Fruit fly (Drosophila melanogaster): ENCODE measurements around the gene Mesh1.

Gene Mesh1

DNA sequence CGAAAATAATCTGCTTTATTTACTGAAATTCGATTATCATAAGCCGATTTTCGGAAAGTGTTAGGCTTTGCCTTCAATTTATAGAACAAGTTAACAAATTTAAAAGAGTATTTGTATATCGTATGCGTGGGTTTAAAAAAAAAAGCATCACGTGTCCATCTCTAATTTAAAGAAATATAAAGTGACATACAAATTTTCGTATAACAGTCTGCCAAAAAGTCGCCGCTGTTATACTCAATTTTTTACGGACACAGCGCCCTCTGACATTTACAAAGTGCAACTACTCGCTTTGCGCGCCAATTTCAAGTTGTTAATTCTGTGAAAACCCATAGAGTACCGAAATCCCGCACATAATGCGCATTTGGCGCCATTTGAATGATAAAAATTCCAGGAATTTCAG lies 49.1 kb upstream of the Mesh1 start (continued):
- TF ChIP-seq sob (GFP tag; IDR thresholded peaks at IDR 0.05), result peak; percentile 58
- TF ChIP-seq rib (GFP tag; IDR thresholded peaks at IDR 0.05), result peak; percentile 55; the same call in 1 of the 2 replicates
- TF ChIP-seq nmo (GFP tag; optimal IDR thresholded peaks at IDR 0.05), result peak; percentile 11
- peak; percentile 52 for TF ChIP-seq CG17328 (GFP tag; IDR thresholded peaks at IDR 0.05)
- TF ChIP-seq CG16863 (GFP tag; optimal IDR thresholded peaks at IDR 0.05), result peak; percentile 23
- TF ChIP-seq H15 (GFP tag; IDR thresholded peaks at IDR 0.05), result peak; percentile 47; the same call in 1 of the 3 replicates
- TF ChIP-seq Hsf (GFP tag; optimal IDR thresholded peaks at IDR 0.05), result peak; percentile 13
- TF ChIP-seq oc (tag; optimal IDR thresholded peaks at IDR 0.05), result peak; percentile 57
- peak; percentile 26 for TF ChIP-seq Ets97D (GFP tag; optimal IDR thresholded peaks at IDR 0.05)
- no peak for TF ChIP-seq Sox102F (GFP tag; optimal IDR thresholded peaks at IDR 0.05)
- peak in 1 of 2 experiments; percentile 5 for TF ChIP-seq insv (GFP tag; optimal IDR thresholded peaks at IDR 0.05)
- TF ChIP-seq wek (GFP tag; optimal IDR thresholded peaks at IDR 0.05), result no peak
- TF ChIP-seq sqz (GFP tag; optimal IDR thresholded peaks at IDR 0.05), result peak; percentile 92
- TF ChIP-seq so (GFP tag; IDR thresholded peaks at IDR 0.05), result peak; percentile 29; the same call in 1 of the 3 replicates
- peak; percentile 79 for TF ChIP-seq CG2129 (GFP tag; IDR thresholded peaks at IDR 0.05; ENCODE audit: partially characterized antibody)
- TF ChIP-seq CTCF (GFP tag; optimal IDR thresholded peaks at IDR 0.05), result peak; percentile 98
- no peak for TF ChIP-seq z (GFP tag; IDR thresholded peaks at IDR 0.05)
- TF ChIP-seq onecut (GFP tag; IDR thresholded peaks at IDR 0.05), result peak; percentile 38; the same call in 1 of the 2 replicates
- TF ChIP-seq Hmx (GFP tag; optimal IDR thresholded peaks at IDR 0.05), result no peak
- 0 out of 3 replicates have a peak, but pooled peaks have one; percentile 36 for TF ChIP-seq hb (GFP tag; IDR thresholded peaks at IDR 0.05; ENCODE audit: partially characterized antibody)
- TF ChIP-seq Optix (GFP tag; IDR thresholded peaks at IDR 0.05), result no peak
- TF ChIP-seq CG12744 (GFP tag; optimal IDR thresholded peaks at IDR 0.05), result peak; percentile 8
- peak; percentile 33 for TF ChIP-seq pzg (GFP tag; optimal IDR thresholded peaks at IDR 0.05)
- peak; percentile 18 for TF ChIP-seq CG8290 (GFP tag; optimal IDR thresholded peaks at IDR 0.05)
- TF ChIP-seq CG8290 (tag; optimal IDR thresholded peaks at IDR 0.05), result no peak
- TF ChIP-seq Awh (GFP tag; IDR thresholded peaks at IDR 0.05), result no peak
- peak; percentile 71; the same call in 2 of the 3 replicates for TF ChIP-seq zen2 (GFP tag; IDR thresholded peaks at IDR 0.05; ENCODE audit: partially characterized antibody)
- peak; percentile 4 for TF ChIP-seq CG15601 (tag; optimal IDR thresholded peaks at IDR 0.05)
- TF ChIP-seq Antp (GFP tag; optimal IDR thresholded peaks at IDR 0.05), result peak; percentile 1
- TF ChIP-seq mld (GFP tag; IDR thresholded peaks at IDR 0.05; ENCODE audit: partially characterized antibody), result peak; percentile 72; the same call in 1 of the 3 replicates
- TF ChIP-seq CG13287 (GFP tag; IDR thresholded peaks at IDR 0.05; ENCODE audit: partially characterized antibody), result peak; percentile 94
- TF ChIP-seq Rfx (GFP tag; IDR thresholded peaks at IDR 0.05), result peak; percentile 49
- 0 out of 3 replicates have a peak, but pooled peaks have one; percentile 28 for TF ChIP-seq CG17361 (GFP tag; IDR thresholded peaks at IDR 0.05)
- TF ChIP-seq CG10267 (tag; optimal IDR thresholded peaks at IDR 0.05), result peak; percentile 27
- peak; percentile 30; the same call in 1 of the 2 replicates for TF ChIP-seq CG6272 (GFP tag; IDR thresholded peaks at IDR 0.05)
- TF ChIP-seq CG34422 (GFP tag; IDR thresholded peaks at IDR 0.05), result peak; percentile 53; the same call in 1 of the 3 replicates
- TF ChIP-seq Camta (GFP tag; optimal IDR thresholded peaks at IDR 0.05), result peak; percentile 33
- no peak for TF ChIP-seq dmrt11E (tag; optimal IDR thresholded peaks at IDR 0.05)
- peak; percentile 86 for TF ChIP-seq row (GFP tag; IDR thresholded peaks at IDR 0.05)
- TF ChIP-seq CG1603 (tag; optimal IDR thresholded peaks at IDR 0.05), result peak; percentile 40
- peak; percentile 81 for TF ChIP-seq Scr (GFP tag; IDR thresholded peaks at IDR 0.05; ENCODE audit: partially characterized antibody)
- no peak for TF ChIP-seq CG16815 (GFP tag; optimal IDR thresholded peaks at IDR 0.05)
- 0 out of 2 replicates have a peak, but pooled peaks have one; percentile 21 for TF ChIP-seq tna (GFP tag; IDR thresholded peaks at IDR 0.05; ENCODE audit: partially characterized antibody)
- 0 out of 2 replicates have a peak, but pooled peaks have one; percentile 12 for TF ChIP-seq Ptx1 (GFP tag; IDR thresholded peaks at IDR 0.05)
- no peak for TF ChIP-seq gsb (GFP tag; IDR thresholded peaks at IDR 0.05)
- peak; percentile 46 for TF ChIP-seq CG2120 (GFP tag; optimal IDR thresholded peaks at IDR 0.05)
- peak; percentile 3 for TF ChIP-seq Bteb2 (GFP tag; optimal IDR thresholded peaks at IDR 0.05)
- TF ChIP-seq shn (GFP tag; optimal IDR thresholded peaks at IDR 0.05), result no peak
- no peak for TF ChIP-seq CG31441 (GFP tag; IDR thresholded peaks at IDR 0.05)
- peak; percentile 89 for TF ChIP-seq Doc3 (GFP tag; IDR thresholded peaks at IDR 0.05; ENCODE audit: partially characterized antibody)
- no peak for TF ChIP-seq slp2 (GFP tag; optimal IDR thresholded peaks at IDR 0.05)
